Fruit fly (Drosophila melanogaster) S2 (cell line): ENCODE measurements around the gene Arpc2.
"Not testable (repeated sequence)": the region's sequence is repeated elsewhere in the genome, so short reads cannot be mapped to it uniquely, and the experiment has no call there.

Experiments used
- CG8478 ChIP-seq: fragments of >200 bp; optimal IDR thresholded peaks from 2 replicates; lab custom pipeline; 2018
- CTCF ChIP-seq, 2 experiments: fragments of >200 bp; optimal IDR thresholded peaks; 2 replicates each; lab custom pipeline; 2018

DNA sequence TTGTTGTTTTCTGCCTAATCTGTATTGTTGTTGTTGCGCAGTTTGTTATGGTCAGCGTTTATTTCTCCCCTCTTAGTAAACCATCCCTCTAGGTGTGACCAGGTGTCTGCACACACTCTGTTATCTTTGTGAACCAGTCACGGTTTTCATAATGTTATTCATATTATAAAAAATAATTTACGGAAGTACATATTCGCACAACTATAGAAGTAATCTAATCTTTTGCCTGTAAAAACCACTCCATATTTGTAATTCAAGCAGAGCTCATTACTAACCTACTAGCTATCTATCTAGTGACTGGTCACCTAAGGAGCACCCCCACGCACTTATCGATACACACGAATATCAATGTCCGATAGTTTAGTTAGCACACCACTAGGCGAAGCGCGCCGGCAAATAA lies 33.0 kb downstream of the Arpc2 start, which contains the start of the genes CG31683 and CG31687:
- not testable (repeated sequence) for TF ChIP-seq CG8478 (lab: Kevin White, UChicago); CTCF (optimal IDR thresholded peaks at IDR 0.05; lab: Kevin White, UChicago)
